Fruit fly (Drosophila melanogaster) whole organism, embryonic: ENCODE measurements around the gene stas.
A peak's percentile ranks its signal among the peaks of the same experiment; 100 is the strongest.

Experiments
- ATbp ChIP-seq: fragments of 200-800 bp; sonication (Bioruptor generic); optimal IDR thresholded peaks from 2 replicates; lab custom pipeline; 2017; ENCODE audit warnings: missing biosample characterization, mild to moderate bottlenecking, missing genetic modification characterization, missing genetic modification reagents
- Abd-B ChIP-seq: fragments of 200-800 bp; sonication (Bioruptor generic); optimal IDR thresholded peaks from 2 replicates; lab custom pipeline; 2018; ENCODE audit warnings: missing biosample characterization, mild to moderate bottlenecking, missing genetic modification characterization, moderate library complexity
- BEAF-32 ChIP-seq: fragments of 200-800 bp; sonication (Bioruptor generic); optimal IDR thresholded peaks from 3 replicates; lab custom pipeline; 2017; ENCODE audit warnings: missing biosample characterization, missing genetic modification characterization, mild to moderate bottlenecking, moderate library complexity, missing genetic modification reagents
- CG10209 ChIP-seq: fragments of 200-800 bp; sonication (Bioruptor generic); optimal IDR thresholded peaks from 3 replicates; lab custom pipeline; 2017; ENCODE audit warnings: missing biosample characterization, mild to moderate bottlenecking, missing genetic modification characterization, missing genetic modification reagents
- CG14667 ChIP-seq: fragments of 200-800 bp; sonication (Bioruptor generic); IDR thresholded peaks from 2 replicates; pipeline ENCODE4 v1.3.6; 2022; ENCODE audit warnings: missing biosample characterization, missing genetic modification characterization
- CG15011 ChIP-seq: fragments of 200-800 bp; sonication (Bioruptor generic); optimal IDR thresholded peaks from 3 replicates; lab custom pipeline; 2018; ENCODE audit warnings: missing biosample characterization, mild to moderate bottlenecking, missing genetic modification characterization
- CG17361 ChIP-seq: fragments of 200-800 bp; sonication (Bioruptor generic); IDR thresholded peaks from 3 replicates; pipeline ENCODE4 v1.3.6; 2022; ENCODE audit warnings: missing biosample characterization, missing genetic modification characterization
- CG32772 ChIP-seq: fragments of 200-800 bp; sonication (Bioruptor generic); IDR thresholded peaks from 2 replicates; pipeline ENCODE4 v1.3.6; 2022; ENCODE audit warnings: missing biosample characterization, missing genetic modification characterization
- CG34224 ChIP-seq: fragments of 200-800 bp; sonication (Bioruptor generic); IDR thresholded peaks from 3 replicates; pipeline ENCODE4 v1.3.6; 2022; ENCODE audit warnings: missing biosample characterization, missing genetic modification characterization; ENCODE audit not compliant: partially characterized antibody
- CG4707 ChIP-seq: fragments of 200-800 bp; sonication (Bioruptor generic); optimal IDR thresholded peaks from 2 replicates; lab custom pipeline; 2018; ENCODE audit warnings: missing biosample characterization, mild to moderate bottlenecking, missing genetic modification characterization, moderate library complexity
- CG6272 ChIP-seq: fragments of 200-800 bp; sonication (Bioruptor generic); IDR thresholded peaks from 2 replicates; pipeline ENCODE4 v1.3.6; 2022; ENCODE audit warnings: missing biosample characterization, missing genetic modification characterization
- CG6654 ChIP-seq: fragments of 200-800 bp; sonication (Bioruptor generic); optimal IDR thresholded peaks from 2 replicates; lab custom pipeline; 2017; ENCODE audit warnings: missing biosample characterization, mild to moderate bottlenecking, missing genetic modification characterization
- CG6791 ChIP-seq: fragments of 200-800 bp; sonication (Bioruptor generic); IDR thresholded peaks from 3 replicates; pipeline ENCODE4 v1.3.6; 2022; ENCODE audit warnings: missing biosample characterization, missing genetic modification characterization; ENCODE audit not compliant: partially characterized antibody
- CG7963 ChIP-seq: fragments of 200-800 bp; sonication (Bioruptor generic); IDR thresholded peaks from 3 replicates; pipeline ENCODE4 v1.3.6; 2022; ENCODE audit warnings: missing biosample characterization, missing genetic modification characterization; ENCODE audit not compliant: partially characterized antibody
- CG9437 ChIP-seq: fragments of 200-800 bp; sonication (Bioruptor generic); optimal IDR thresholded peaks from 2 replicates; lab custom pipeline; 2018; ENCODE audit warnings: missing biosample characterization, mild to moderate bottlenecking, missing genetic modification characterization
- CG9932 ChIP-seq: fragments of 200-800 bp; sonication (Bioruptor generic); IDR thresholded peaks from 2 replicates; pipeline ENCODE4 v1.3.6; 2022; ENCODE audit warnings: missing biosample characterization, missing genetic modification characterization
- Doc3 ChIP-seq: fragments of 200-800 bp; sonication (Bioruptor generic); IDR thresholded peaks from 3 replicates; pipeline ENCODE4 v1.3.6; 2022; ENCODE audit warnings: missing biosample characterization, missing genetic modification characterization; ENCODE audit not compliant: partially characterized antibody
- Dp ChIP-seq: fragments of 200-800 bp; sonication (Bioruptor generic); optimal IDR thresholded peaks from 2 replicates; lab custom pipeline; 2018; ENCODE audit warnings: missing biosample characterization, mild to moderate bottlenecking, missing genetic modification characterization, moderate library complexity
- Dref ChIP-seq: fragments of 200-800 bp; sonication (Bioruptor generic); IDR thresholded peaks from 2 replicates; pipeline ENCODE4 v1.3.6; 2022; ENCODE audit warnings: missing biosample characterization, missing genetic modification characterization
- E2f1 ChIP-seq: fragments of 200-800 bp; sonication (Bioruptor generic); IDR thresholded peaks from 2 replicates; pipeline ENCODE4 v1.3.6; 2022; ENCODE audit warnings: missing biosample characterization, missing genetic modification characterization
- Eip74EF ChIP-seq, 2 experiments: fragments of 200-800 bp in 1 of 2; fragments of >200 bp in 1 of 2; sonication (Bioruptor generic) in 1 of 2; optimal IDR thresholded peaks; 2 replicates each; lab custom pipeline; 2017 to 2019; ENCODE audit warnings: missing biosample characterization in 2 of 2, missing genetic modification characterization in 2 of 2, mild to moderate bottlenecking in 1 of 2, moderate library complexity in 1 of 2
- Ets97D ChIP-seq: fragments of 200-800 bp; sonication (Bioruptor generic); optimal IDR thresholded peaks from 3 replicates; lab custom pipeline; 2016; ENCODE audit warnings: missing biosample characterization, missing genetic modification characterization
- HLH4C ChIP-seq: fragments of 200-800 bp; sonication (Bioruptor generic); IDR thresholded peaks from 3 replicates; pipeline ENCODE4 v1.3.6; 2022; ENCODE audit warnings: missing biosample characterization, missing genetic modification characterization; ENCODE audit not compliant: partially characterized antibody
- MESR4 ChIP-seq: fragments of 200-800 bp; sonication (Bioruptor generic); optimal IDR thresholded peaks from 2 replicates; lab custom pipeline; 2018; ENCODE audit warnings: missing biosample characterization, mild to moderate bottlenecking, missing genetic modification characterization, moderate library complexity
- Pdp1 ChIP-seq, 2 experiments: fragments of 200-800 bp; sonication (Bioruptor generic); optimal IDR thresholded peaks; 3 replicates each; lab custom pipeline; 2016; ENCODE audit warnings: missing biosample characterization in 2 of 2, missing genetic modification characterization in 2 of 2, mild to moderate bottlenecking in 1 of 2, moderate library complexity in 1 of 2
- Ravus ChIP-seq: fragments of 200-800 bp; sonication (Bioruptor generic); IDR thresholded peaks from 2 replicates; pipeline ENCODE4 v1.3.6; 2022; ENCODE audit warnings: missing biosample characterization, missing genetic modification characterization
- Scr ChIP-seq: fragments of 200-800 bp; sonication (Bioruptor generic); IDR thresholded peaks from 2 replicates; pipeline ENCODE4 v1.3.6; 2022; ENCODE audit warnings: missing biosample characterization, missing genetic modification characterization; ENCODE audit not compliant: partially characterized antibody
- Sin3A ChIP-seq: fragments of >200 bp; optimal IDR thresholded peaks from 2 replicates; lab custom pipeline; 2018
- bbx ChIP-seq: fragments of 200-800 bp; sonication (Bioruptor generic); IDR thresholded peaks from 2 replicates; pipeline ENCODE4 v1.3.6; 2022; ENCODE audit warnings: missing biosample characterization, missing genetic modification characterization; ENCODE audit not compliant: partially characterized antibody
- da ChIP-seq: fragments of 200-800 bp; sonication (Bioruptor generic); optimal IDR thresholded peaks from 2 replicates; lab custom pipeline; 2016; ENCODE audit warnings: missing biosample characterization, missing genetic modification characterization
- gcm ChIP-seq: fragments of 200-800 bp; sonication (Bioruptor generic); optimal IDR thresholded peaks from 2 replicates; lab custom pipeline; 2019; ENCODE audit warnings: missing biosample characterization, mild to moderate bottlenecking, missing genetic modification characterization, moderate library complexity
- hbn ChIP-seq: fragments of 200-800 bp; sonication (Bioruptor generic); IDR thresholded peaks from 2 replicates; pipeline ENCODE4 v1.3.6; 2022; ENCODE audit warnings: missing biosample characterization, missing genetic modification characterization; ENCODE audit not compliant: partially characterized antibody
- inv ChIP-seq: fragments of 200-800 bp; sonication (Bioruptor generic); IDR thresholded peaks from 2 replicates; pipeline ENCODE4 v1.3.6; 2022; ENCODE audit warnings: missing biosample characterization, missing genetic modification characterization; ENCODE audit not compliant: partially characterized antibody
- knrl ChIP-seq: fragments of 200-800 bp; sonication (Bioruptor generic); IDR thresholded peaks from 3 replicates; pipeline ENCODE4 v1.3.6; 2022; ENCODE audit warnings: missing biosample characterization, missing genetic modification characterization; ENCODE audit not compliant: partially characterized antibody
- nerfin-2 ChIP-seq: fragments of 200-800 bp; sonication (Bioruptor generic); IDR thresholded peaks from 2 replicates; pipeline ENCODE4 v1.3.6; 2022; ENCODE audit warnings: missing biosample characterization, missing genetic modification characterization; ENCODE audit not compliant: partially characterized antibody
- nmo ChIP-seq: fragments of 200-800 bp; sonication (Bioruptor generic); optimal IDR thresholded peaks from 2 replicates; lab custom pipeline; 2018; ENCODE audit warnings: missing biosample characterization, mild to moderate bottlenecking, missing genetic modification characterization, moderate library complexity
- nom ChIP-seq: fragments of 200-800 bp; sonication (Bioruptor generic); optimal IDR thresholded peaks from 2 replicates; lab custom pipeline; 2017; ENCODE audit warnings: missing biosample characterization, missing genetic modification characterization, mild to moderate bottlenecking, moderate library complexity, missing genetic modification reagents
- pzg ChIP-seq: fragments of 200-800 bp; sonication (Bioruptor generic); optimal IDR thresholded peaks from 3 replicates; lab custom pipeline; 2018; ENCODE audit warnings: missing biosample characterization, mild to moderate bottlenecking, missing genetic modification characterization, moderate library complexity
- sob ChIP-seq: fragments of 200-800 bp; sonication (Bioruptor generic); IDR thresholded peaks from 2 replicates; pipeline ENCODE4 v1.3.6; 2022; ENCODE audit warnings: missing biosample characterization, missing genetic modification characterization
- sqz ChIP-seq: fragments of 200-800 bp; sonication (Bioruptor generic); optimal IDR thresholded peaks from 3 replicates; lab custom pipeline; 2018; ENCODE audit warnings: missing biosample characterization, mild to moderate bottlenecking, missing genetic modification characterization
- stc ChIP-seq: fragments of 200-800 bp; sonication (Bioruptor generic); IDR thresholded peaks from 2 replicates; pipeline ENCODE4 v1.3.6; 2022; ENCODE audit warnings: missing biosample characterization, missing genetic modification characterization
- stwl ChIP-seq: fragments of 200-800 bp; sonication (Bioruptor generic); optimal IDR thresholded peaks from 3 replicates; lab custom pipeline; 2018; ENCODE audit warnings: missing biosample characterization, mild to moderate bottlenecking, missing genetic modification characterization, moderate library complexity
- trem ChIP-seq: fragments of 200-800 bp; optimal IDR thresholded peaks from 3 replicates; lab custom pipeline; 2019; ENCODE audit warnings: missing biosample characterization, mild to moderate bottlenecking, missing genetic modification characterization, moderate library complexity
- unc-4 ChIP-seq: fragments of 200-800 bp; sonication (Bioruptor generic); IDR thresholded peaks from 2 replicates; pipeline ENCODE4 v1.3.6; 2022; ENCODE audit warnings: missing biosample characterization, missing genetic modification characterization; ENCODE audit not compliant: partially characterized antibody
- vnd ChIP-seq: fragments of 200-800 bp; sonication (Bioruptor generic); IDR thresholded peaks from 3 replicates; pipeline ENCODE4 v1.3.6; 2022; ENCODE audit warnings: missing biosample characterization, missing genetic modification characterization; ENCODE audit not compliant: partially characterized antibody

The stas gene

dm6 chrX:17578869-17579781 is 48.6 kb downstream of the stas start, which contains the start of gene Ankle2 (continued):
- TF ChIP-seq CG32772 (peak; percentile 49), CG14667 (GFP tag; lab: Robert Waterston, UW) (no peak), BEAF-32 (peak; percentile 75), stc (GFP tag; lab: Robert Waterston, UW) (no peak), knrl (peak; percentile 68; the same call in 2 of the 3 replicates), nom (peak; percentile 31), bbx (GFP tag; lab: Robert Waterston, UW) (peak; percentile 68), Sin3A (peak; percentile 73), trem (tag; lab: Kevin White, UChicago) (peak; percentile 34), CG34224 (GFP tag; lab: Robert Waterston, UW) (peak; percentile 53; the same call in 2 of the 3 replicates), CG9932 (GFP tag; lab: Robert Waterston, UW) (peak; percentile 45; the same call in 1 of the 2 replicates), Doc3 (peak; percentile 52; the same call in 1 of the 3 replicates), CG6791 (GFP tag; lab: Robert Waterston, UW) (peak; percentile 61), Ets97D (GFP tag; lab: Kevin White, UChicago) (peak; percentile 39), Scr (GFP tag; lab: Robert Waterston, UW) (peak; percentile 74), CG17361 (GFP tag; lab: Robert Waterston, UW) (0 out of 3 replicates have a peak, but pooled peaks have one; percentile 31), nerfin-2 (GFP tag; lab: Robert Waterston, UW) (no peak), CG6272 (GFP tag; lab: Robert Waterston, UW) (no peak), CG7963 (GFP tag; lab: Robert Waterston, UW) (0 out of 3 replicates have a peak, but pooled peaks have one; percentile 41), E2f1 (GFP tag; lab: Robert Waterston, UW) (no peak), Dref (GFP tag; lab: Robert Waterston, UW) (peak; percentile 60), CG15011 (GFP tag; lab: Kevin White, UChicago) (no peak), CG9437 (GFP tag; lab: Kevin White, UChicago) (peak; percentile 92), stwl (tag; lab: Kevin White, UChicago) (peak; percentile 0), gcm (GFP tag; lab: Kevin White, UChicago) (no peak), HLH4C (GFP tag; lab: Robert Waterston, UW) (peak; percentile 54; the same call in 1 of the 3 replicates), ATbp (GFP tag; lab: Kevin White, UChicago) (no peak), inv (GFP tag; lab: Robert Waterston, UW) (peak; percentile 53), CG6654 (GFP tag; lab: Kevin White, UChicago) (peak; percentile 42), sob (0 out of 2 replicates have a peak, but pooled peaks have one; percentile 12), MESR4 (GFP tag; lab: Kevin White, UChicago) (peak; percentile 61), vnd (GFP tag; lab: Robert Waterston, UW) (peak; percentile 49; the same call in 1 of the 3 replicates), hbn (peak; percentile 49; the same call in 1 of the 2 replicates), CG10209 (GFP tag; lab: Kevin White, UChicago) (no peak), Pdp1 (GFP tag; optimal IDR thresholded peaks at IDR 0.05; lab: Kevin White, UChicago) (no peak), Abd-B (peak; percentile 25), Eip74EF (GFP tag; optimal IDR thresholded peaks at IDR 0.05; lab: Kevin White, UChicago) (no peak), sqz (GFP tag; lab: Kevin White, UChicago) (peak; percentile 93), Dp (peak; percentile 39), pzg (peak; percentile 47), da (GFP tag; lab: Kevin White, UChicago) (no peak), Ravus (GFP tag; lab: Robert Waterston, UW) (no peak), CG4707 (GFP tag; lab: Kevin White, UChicago) (no peak), unc-4 (GFP tag; lab: Robert Waterston, UW) (peak; percentile 63; the same call in 1 of the 2 replicates), nmo (GFP tag; lab: Kevin White, UChicago) (peak; percentile 28)
- TF ChIP-seq, all 482 proteins: peak for 59
